Worm (Caenorhabditis elegans): ENCODE results near the gene F44D12.6.

ce11 chrIV:10017633-10018032 lies 15.5 kb upstream of the F44D12.6 start, which contains the start of gene F44D12.2:
- no peak for TF ChIP-seq ceh-82 (tag; optimal IDR thresholded peaks at IDR 0.05)
- TF ChIP-seq nhr-77 (tag; optimal IDR thresholded peaks at IDR 0.05): no peak
- no peak for TF ChIP-seq T26A8.4 (GFP tag; IDR thresholded peaks at IDR 0.05)
- no peak for TF ChIP-seq snpc-4 (tag; optimal IDR thresholded peaks at IDR 0.05)
- TF ChIP-seq fos-1 (tag; optimal IDR thresholded peaks at IDR 0.05): no peak
- TF ChIP-seq nhr-11 (tag; optimal IDR thresholded peaks at IDR 0.05): no peak
- TF ChIP-seq vab-7 (GFP tag; IDR thresholded peaks at IDR 0.05): no peak
- no peak for TF ChIP-seq jun-1 (tag; optimal IDR thresholded peaks at IDR 0.05)
- no peak for TF ChIP-seq unc-130 (GFP tag; optimal IDR thresholded peaks at IDR 0.05)
- TF ChIP-seq ceh-20 (GFP tag; IDR thresholded peaks at IDR 0.05): no peak
- TF ChIP-seq unc-39 (tag; optimal IDR thresholded peaks at IDR 0.05): no peak

Data from whole organism, L4 larva.